Fruit fly (Drosophila melanogaster) whole organism, adult: ENCODE results near the gene bab1.
A peak's percentile ranks its signal among the peaks of the same experiment; 100 is the strongest.

ENCODE experiments used
- CG11617 ChIP-seq: fragments of 200-800 bp; sonication (Bioruptor generic); optimal IDR thresholded peaks from 2 replicates; lab custom pipeline; 2017; ENCODE audit warnings: mild to moderate bottlenecking, missing biosample characterization, missing genetic modification reagents, missing genetic modification characterization
- CG12768 ChIP-seq: fragments of 200-800 bp; sonication (Bioruptor generic); optimal IDR thresholded peaks from 2 replicates; lab custom pipeline; 2017; ENCODE audit warnings: missing biosample characterization, missing genetic modification characterization, mild to moderate bottlenecking, moderate library complexity, missing genetic modification reagents
- CG14711 ChIP-seq: fragments of 200-800 bp; sonication (Bioruptor generic); optimal IDR thresholded peaks from 2 replicates; lab custom pipeline; 2018; ENCODE audit warnings: missing biosample characterization, mild to moderate bottlenecking, missing genetic modification characterization, moderate library complexity
- CG1620 ChIP-seq: fragments of 200-800 bp; sonication (Bioruptor generic); optimal IDR thresholded peaks from 2 replicates; lab custom pipeline; 2016; ENCODE audit warnings: missing biosample characterization, missing genetic modification characterization
- CG33017 ChIP-seq: fragments of 200-800 bp; sonication (Bioruptor generic); optimal IDR thresholded peaks from 2 replicates; lab custom pipeline; 2018; ENCODE audit warnings: missing biosample characterization, mild to moderate bottlenecking, missing genetic modification characterization, moderate library complexity
- CG5204 ChIP-seq: fragments of 200-800 bp; sonication (Bioruptor generic); optimal IDR thresholded peaks from 2 replicates; lab custom pipeline; 2016; ENCODE audit warnings: missing biosample characterization, missing genetic modification characterization
- CG7045 ChIP-seq: fragments of 200-800 bp; sonication (Bioruptor generic); optimal IDR thresholded peaks from 2 replicates; lab custom pipeline; 2017; ENCODE audit warnings: missing biosample characterization, mild to moderate bottlenecking, missing genetic modification characterization
- CG7101 ChIP-seq: fragments of 200-800 bp; sonication (Bioruptor generic); optimal IDR thresholded peaks from 2 replicates; lab custom pipeline; 2018; ENCODE audit warnings: missing biosample characterization, mild to moderate bottlenecking, missing genetic modification characterization, moderate library complexity
- Clk ChIP-seq: fragments of 200-800 bp; sonication (Bioruptor generic); optimal IDR thresholded peaks from 2 replicates; lab custom pipeline; 2017; ENCODE audit warnings: missing biosample characterization, missing genetic modification characterization
- Crg-1 ChIP-seq: fragments of 200-800 bp; sonication (Bioruptor generic); optimal IDR thresholded peaks from 2 replicates; lab custom pipeline; 2016; ENCODE audit warnings: missing biosample characterization, missing genetic modification characterization
- Hr96 ChIP-seq: fragments of 200-800 bp; sonication (Bioruptor generic); optimal IDR thresholded peaks from 2 replicates; lab custom pipeline; 2016; ENCODE audit warnings: missing biosample characterization, missing genetic modification characterization
- Mnt ChIP-seq: fragments of 200-800 bp; sonication (Bioruptor generic); optimal IDR thresholded peaks from 2 replicates; lab custom pipeline; 2016; ENCODE audit warnings: missing biosample characterization, mild to moderate bottlenecking, missing genetic modification characterization
- bab1 ChIP-seq: fragments of 200-800 bp; sonication (Bioruptor generic); optimal IDR thresholded peaks from 3 replicates; lab custom pipeline; 2019; ENCODE audit warnings: missing biosample characterization, mild to moderate bottlenecking, missing genetic modification characterization, moderate library complexity
- cic ChIP-seq: fragments of 200-800 bp; sonication (Bioruptor generic); optimal IDR thresholded peaks from 2 replicates; lab custom pipeline; 2017; ENCODE audit warnings: missing biosample characterization, mild to moderate bottlenecking, missing genetic modification characterization, moderate library complexity
- cnc ChIP-seq, 2 experiments: fragments of >200 bp; optimal IDR thresholded peaks; 2 replicates each; lab custom pipeline; 2017
- kay ChIP-seq: fragments of 200-800 bp; sonication (Bioruptor generic); peaks from one replicate; lab custom pipeline; 2016; ENCODE audit warnings: missing biosample characterization, missing genetic modification characterization, borderline replicate concordance
- ovo ChIP-seq: fragments of 200-800 bp; sonication (Bioruptor generic); optimal IDR thresholded peaks from 2 replicates; lab custom pipeline; 2016; ENCODE audit warnings: missing biosample characterization, missing genetic modification characterization
- pad ChIP-seq: fragments of 200-800 bp; sonication (Bioruptor generic); optimal IDR thresholded peaks from 3 replicates; lab custom pipeline; 2017; ENCODE audit warnings: missing biosample characterization, missing genetic modification characterization, mild to moderate bottlenecking, moderate library complexity, missing genetic modification reagents
- tj ChIP-seq: fragments of 200-800 bp; sonication (Bioruptor generic); optimal IDR thresholded peaks from 3 replicates; lab custom pipeline; 2017; ENCODE audit warnings: missing biosample characterization, mild to moderate bottlenecking, missing genetic modification characterization, moderate library complexity
- toe ChIP-seq: fragments of 200-800 bp; sonication (Bioruptor generic); optimal IDR thresholded peaks from 2 replicates; lab custom pipeline; 2016; ENCODE audit warnings: missing biosample characterization, missing genetic modification characterization

bab1 gene

DNA sequence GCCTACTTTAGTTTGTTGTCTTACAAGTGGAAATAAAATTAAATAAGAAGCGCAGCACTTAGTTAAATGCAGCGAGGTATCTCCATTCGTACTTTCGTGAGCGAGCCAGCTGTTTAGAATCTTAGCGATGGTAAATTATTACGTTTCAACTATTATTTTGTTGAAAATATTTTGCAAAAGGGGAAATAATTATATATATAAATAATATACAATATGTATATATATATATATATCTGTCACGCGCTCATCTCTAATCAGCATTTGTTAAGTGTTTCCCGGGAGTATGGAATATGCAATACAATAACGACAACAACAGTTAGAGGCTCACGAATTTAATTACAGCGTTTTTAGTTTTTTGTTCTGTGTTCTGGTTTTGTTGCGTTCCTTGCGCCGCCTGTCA is 17.6 kb downstream of the bab1 start:
- TF ChIP-seq CG1620 (GFP tag; lab: Kevin White, UChicago) (no peak), CG7101 (tag; lab: Kevin White, UChicago) (peak; percentile 28), Crg-1 (GFP tag; lab: Kevin White, UChicago) (no peak), bab1 (peak; percentile 23), kay (GFP tag; lab: Kevin White, UChicago) (no peak), Mnt (GFP tag; lab: Kevin White, UChicago) (no peak), CG33017 (tag; lab: Kevin White, UChicago) (no peak), Hr96 (GFP tag; lab: Kevin White, UChicago) (no peak), CG14711 (peak; percentile 57), ovo (GFP tag; lab: Kevin White, UChicago) (no peak), CG7045 (GFP tag; lab: Kevin White, UChicago) (no peak), toe (GFP tag; lab: Kevin White, UChicago) (no peak), Clk (GFP tag; lab: Kevin White, UChicago) (no peak), CG11617 (GFP tag; lab: Kevin White, UChicago) (no peak), cic (GFP tag; lab: Kevin White, UChicago) (no peak), cnc (optimal IDR thresholded peaks at IDR 0.05; lab: Kevin White, UChicago) (no peak), tj (no peak), CG5204 (GFP tag; lab: Kevin White, UChicago) (no peak), pad (peak; percentile 0), CG12768 (GFP tag; lab: Kevin White, UChicago) (peak; percentile 38)

DNA sequence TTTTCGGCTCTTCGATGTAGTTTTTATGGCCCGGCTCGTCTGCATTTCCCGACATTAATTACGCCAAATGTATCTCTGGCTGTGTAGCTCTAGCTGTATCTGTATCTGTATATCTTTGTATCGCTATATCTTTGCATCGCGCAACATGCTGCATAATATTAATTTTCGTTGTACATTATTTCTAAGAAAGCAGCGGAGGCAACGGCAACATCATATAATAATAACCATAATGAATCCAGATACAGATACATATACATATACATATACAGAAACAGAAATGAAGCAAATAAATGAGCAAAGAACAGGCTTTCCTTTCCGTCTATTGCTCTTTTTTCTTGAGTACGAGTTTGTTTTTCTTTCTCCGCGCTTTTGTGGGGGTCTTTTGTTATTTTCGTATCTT is 18.0 kb downstream of the bab1 start:
- TF ChIP-seq cic (GFP tag; lab: Kevin White, UChicago) (no peak), CG12768 (GFP tag; lab: Kevin White, UChicago) (no peak), bab1 (no peak)

- TF ChIP-seq tj (no peak), toe (GFP tag; lab: Kevin White, UChicago) (no peak), pad (no peak), cnc (optimal IDR thresholded peaks at IDR 0.05; lab: Kevin White, UChicago) (no peak), CG12768 (GFP tag; lab: Kevin White, UChicago) (no peak)
Measured at dm6 chr3L:1078291-1078690, 22.6 kb downstream of the bab1 start.

- TF ChIP-seq CG14711 (no peak), toe (GFP tag; lab: Kevin White, UChicago) (no peak), CG33017 (tag; lab: Kevin White, UChicago) (no peak), pad (no peak), Mnt (GFP tag; lab: Kevin White, UChicago) (no peak), Clk (GFP tag; lab: Kevin White, UChicago) (no peak), CG12768 (GFP tag; lab: Kevin White, UChicago) (no peak), cic (GFP tag; lab: Kevin White, UChicago) (no peak), CG1620 (GFP tag; lab: Kevin White, UChicago) (no peak), CG5204 (GFP tag; lab: Kevin White, UChicago) (no peak), CG7045 (GFP tag; lab: Kevin White, UChicago) (no peak), ovo (GFP tag; lab: Kevin White, UChicago) (no peak), Hr96 (GFP tag; lab: Kevin White, UChicago) (no peak)
Measured at dm6 chr3L:1077038-1077437, 23.9 kb downstream of the bab1 start.

DNA sequence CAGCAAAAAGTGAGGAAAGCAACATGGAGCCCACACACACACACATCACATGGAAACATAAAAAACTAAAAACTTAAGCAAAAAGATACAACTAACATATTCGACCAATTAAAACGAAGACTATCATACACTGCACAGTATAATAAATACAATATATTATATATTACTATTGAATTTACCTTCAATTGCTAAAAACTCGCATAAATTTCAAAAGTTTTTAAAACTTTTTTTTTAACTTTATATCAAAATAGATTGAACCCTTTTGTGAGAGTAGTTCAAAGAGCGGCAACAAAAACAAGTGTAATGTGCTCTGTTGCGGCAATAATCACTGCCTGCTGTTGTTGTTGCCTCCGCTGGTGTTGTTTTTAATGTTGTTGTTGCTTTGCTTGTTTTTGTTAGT is 36.5 kb downstream of the bab1 start:
- TF ChIP-seq CG1620 (GFP tag; lab: Kevin White, UChicago) = no peak

DNA sequence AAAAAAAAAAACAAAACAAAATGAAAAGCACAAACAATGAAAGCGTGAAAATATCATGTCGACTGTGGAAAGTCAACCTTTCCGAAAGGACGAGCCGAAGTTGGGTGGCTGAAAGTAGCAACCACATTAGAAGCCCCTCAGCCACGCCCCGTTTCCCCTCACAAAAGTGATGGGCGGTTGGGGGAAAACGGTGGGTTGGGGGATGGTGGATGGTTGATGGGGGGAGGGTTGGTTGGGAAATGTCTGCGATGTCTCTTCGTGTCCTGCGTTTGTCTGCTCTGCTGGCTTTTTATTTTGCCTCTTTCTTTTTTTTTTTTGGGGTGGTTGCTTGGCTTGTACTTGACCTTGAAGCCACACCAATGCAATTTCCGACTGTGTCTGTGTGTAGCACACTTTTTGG is 38.4 kb downstream of the bab1 start:
- TF ChIP-seq toe (GFP tag; lab: Kevin White, UChicago) = no peak
- TF ChIP-seq cnc (optimal IDR thresholded peaks at IDR 0.05; lab: Kevin White, UChicago) = no peak
- no peak for TF ChIP-seq CG5204 (GFP tag; lab: Kevin White, UChicago)
- TF ChIP-seq CG12768 (GFP tag; lab: Kevin White, UChicago) = no peak
- TF ChIP-seq cic (GFP tag; lab: Kevin White, UChicago) = no peak
- no peak for TF ChIP-seq Hr96 (GFP tag; lab: Kevin White, UChicago)
- TF ChIP-seq CG7045 (GFP tag; lab: Kevin White, UChicago) = no peak
- no peak for TF ChIP-seq bab1
- TF ChIP-seq CG11617 (GFP tag; lab: Kevin White, UChicago) = no peak
- TF ChIP-seq CG33017 (tag; lab: Kevin White, UChicago) = no peak

DNA sequence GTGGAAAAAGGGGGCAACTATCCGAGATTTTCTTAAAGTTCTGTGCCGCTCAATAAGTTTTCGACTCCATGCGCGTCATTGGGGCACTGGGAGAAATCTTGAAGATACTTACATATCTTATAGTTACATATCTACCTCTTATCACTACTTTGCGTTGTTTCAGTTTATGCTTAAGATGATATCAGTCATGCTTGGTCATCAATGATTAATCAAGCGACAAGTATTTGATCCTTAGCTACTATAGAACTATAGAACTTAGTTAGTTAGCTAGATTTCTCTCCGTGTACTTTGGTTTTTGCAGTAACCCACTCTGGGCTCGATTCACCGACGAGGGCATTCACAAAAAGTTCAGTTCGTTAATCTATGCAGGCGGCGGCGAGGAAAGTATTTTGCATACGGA is 45.0 kb downstream of the bab1 start:
- TF ChIP-seq cnc (optimal IDR thresholded peaks at IDR 0.05; lab: Kevin White, UChicago) = no peak
- TF ChIP-seq Crg-1 (GFP tag; lab: Kevin White, UChicago) = no peak
- TF ChIP-seq ovo (GFP tag; lab: Kevin White, UChicago) = no peak
- TF ChIP-seq CG1620 (GFP tag; lab: Kevin White, UChicago) = no peak
- TF ChIP-seq Mnt (GFP tag; lab: Kevin White, UChicago) = no peak

- TF ChIP-seq Hr96 (GFP tag; lab: Kevin White, UChicago) = no peak
- TF ChIP-seq tj = no peak
Measured at dm6 chr3L:1046436-1046835, 54.5 kb downstream of the bab1 start.
